Worm (Caenorhabditis elegans) whole organism, midembryonic: ENCODE results near the gene F23F1.6.

Source experiments
- T22C8.4 ChIP-seq: fragments of 200-800 bp; sonication (Bioruptor generic); IDR thresholded peaks from 2 replicates; pipeline ENCODE4 v1.3.6; 2022; ENCODE audit warnings: missing genetic modification characterization, missing compliant biosample characterization
- cog-1 ChIP-seq: sonication (generic microtip); optimal IDR thresholded peaks from 2 replicates; lab custom pipeline; 2016; ENCODE audit warnings: missing genetic modification characterization, missing compliant biosample characterization
- flt-1 ChIP-seq: fragments of 200-800 bp; sonication (Bioruptor generic); IDR thresholded peaks from 2 replicates; pipeline ENCODE4 v1.3.6; 2022; ENCODE audit warnings: missing genetic modification characterization, missing compliant biosample characterization
- klf-2 ChIP-seq: fragments of 200-800 bp; sonication (Bioruptor generic); conservative IDR thresholded peaks from 2 replicates; pipeline ENCODE4 v1.3.6; 2022; ENCODE audit warnings: missing genetic modification reagents, missing genetic modification characterization, missing compliant biosample characterization
- med-1 ChIP-seq: sonication (generic microtip); optimal IDR thresholded peaks from 2 replicates; lab custom pipeline; 2017; ENCODE audit warnings: missing genetic modification characterization, mild to moderate bottlenecking, missing compliant biosample characterization, antibody characterized with exemption, missing genetic modification reagents; ENCODE audit not compliant: insufficient read depth
- ref-1 ChIP-seq: fragments of 200-800 bp; sonication (Bioruptor generic); conservative IDR thresholded peaks from 2 replicates; pipeline ENCODE4 v1.3.6; 2022; ENCODE audit warnings: missing genetic modification reagents, missing genetic modification characterization, missing compliant biosample characterization
- tab-1 ChIP-seq: fragments of 200-800 bp; sonication (Bioruptor generic); IDR thresholded peaks from 2 replicates; pipeline ENCODE4 v1.3.6; 2022; ENCODE audit warnings: missing genetic modification characterization, missing compliant biosample characterization
- ztf-23 ChIP-seq: fragments of 200-800 bp; sonication (Bioruptor generic); IDR thresholded peaks from 2 replicates; pipeline ENCODE4 v1.3.6; 2022; ENCODE audit warnings: missing genetic modification reagents, missing genetic modification characterization, missing compliant biosample characterization
- ztf-29 ChIP-seq: fragments of 200-800 bp; sonication (Bioruptor generic); IDR thresholded peaks from 2 replicates; pipeline ENCODE4 v1.3.6; 2022; ENCODE audit warnings: missing genetic modification reagents, missing genetic modification characterization, missing compliant biosample characterization

F23F1.6 gene

ce11 chrII:28283-28682, 8.8 kb downstream of the F23F1.6 start, which contains the start of gene F23F1.4:
F23F1.4 (minus strand) TSS chrII:28423.
- no peak for TF ChIP-seq ref-1
- no peak for TF ChIP-seq tab-1
- TF ChIP-seq T22C8.4 (GFP tag; lab: Robert Waterston, UW) = no peak
- no peak for TF ChIP-seq klf-2 (GFP tag; lab: Robert Waterston, UW)
- no peak for TF ChIP-seq cog-1
- no peak for TF ChIP-seq ztf-23 (GFP tag; lab: Robert Waterston, UW)
- no peak for TF ChIP-seq flt-1 (GFP tag; lab: Robert Waterston, UW)
- no peak for TF ChIP-seq med-1 (GFP tag; lab: Kevin White, UChicago)
- no peak for TF ChIP-seq ztf-29

ce11 chrII:24559-24998, 12.5 kb downstream of the F23F1.6 start, which contains the start of gene enee-1:
enee-1 (plus strand) TSS chrII:24666.
- TF ChIP-seq med-1 (GFP tag; lab: Kevin White, UChicago) (no peak), flt-1 (GFP tag; lab: Robert Waterston, UW) (no peak), cog-1 (peak; percentile 26), ztf-23 (GFP tag; lab: Robert Waterston, UW) (0 out of 2 replicates have a peak, but pooled peaks have one; percentile 56), ztf-29 (no peak), T22C8.4 (GFP tag; lab: Robert Waterston, UW) (no peak)

ce11 chrII:23739-24138, 13.4 kb downstream of the F23F1.6 start:
- TF ChIP-seq med-1 (GFP tag; lab: Kevin White, UChicago) (no peak), klf-2 (GFP tag; lab: Robert Waterston, UW) (no peak), ztf-23 (GFP tag; lab: Robert Waterston, UW) (no peak), ref-1 (no peak), tab-1 (no peak), flt-1 (GFP tag; lab: Robert Waterston, UW) (no peak), T22C8.4 (GFP tag; lab: Robert Waterston, UW) (no peak), cog-1 (no peak), ztf-29 (no peak)

ce11 chrII:23025-23424, 14.1 kb downstream of the F23F1.6 start, which contains the start of gene sqt-2:
sqt-2 (plus strand) TSS chrII:23325.
- TF ChIP-seq tab-1 = no peak

- TF ChIP-seq tab-1 = no peak
- no peak for TF ChIP-seq cog-1
- no peak for TF ChIP-seq klf-2 (GFP tag; lab: Robert Waterston, UW)
- TF ChIP-seq T22C8.4 (GFP tag; lab: Robert Waterston, UW) = no peak
- TF ChIP-seq ztf-23 (GFP tag; lab: Robert Waterston, UW) = no peak
- TF ChIP-seq ref-1 = no peak
- no peak for TF ChIP-seq med-1 (GFP tag; lab: Kevin White, UChicago)
- TF ChIP-seq flt-1 (GFP tag; lab: Robert Waterston, UW) = no peak
- TF ChIP-seq ztf-29 = no peak
Measured at ce11 chrII:21953-22352, 15.2 kb downstream of the F23F1.6 start.

ce11 chrII:19238-19637, 17.9 kb downstream of the F23F1.6 start, which contains the start of gene gmeb-1:
gmeb-1 (plus strand) TSS chrII:19538.
- no peak for TF ChIP-seq klf-2 (GFP tag; lab: Robert Waterston, UW)
- no peak for TF ChIP-seq flt-1 (GFP tag; lab: Robert Waterston, UW)
- no peak for TF ChIP-seq tab-1
- no peak for TF ChIP-seq ref-1

- TF ChIP-seq T22C8.4 (GFP tag; lab: Robert Waterston, UW) = peak; percentile 32; the same call in 1 of the 2 replicates
- peak; percentile 57 for TF ChIP-seq cog-1
- TF ChIP-seq ztf-23 (GFP tag; lab: Robert Waterston, UW) = peak; percentile 53; the same call in 1 of the 2 replicates
- no peak for TF ChIP-seq flt-1 (GFP tag; lab: Robert Waterston, UW)
Measured at ce11 chrII:18787-19186, 18.3 kb downstream of the F23F1.6 start.

- TF ChIP-seq ztf-29 (no peak), tab-1 (no peak), klf-2 (GFP tag; lab: Robert Waterston, UW) (no peak), T22C8.4 (GFP tag; lab: Robert Waterston, UW) (no peak), ztf-23 (GFP tag; lab: Robert Waterston, UW) (no peak), ref-1 (no peak), flt-1 (GFP tag; lab: Robert Waterston, UW) (no peak), med-1 (GFP tag; lab: Kevin White, UChicago) (no peak), cog-1 (no peak)
Measured at ce11 chrII:12685-13084, 24.4 kb downstream of the F23F1.6 start, which contains the start of gene best-3. best-3 (plus strand) TSS chrII:12985.

ce11 chrII:11783-12182, 25.3 kb downstream of the F23F1.6 start, which contains the start of gene best-4:
best-4 (minus strand) TSS chrII:11883.
- TF ChIP-seq klf-2 (GFP tag; lab: Robert Waterston, UW) (no peak), flt-1 (GFP tag; lab: Robert Waterston, UW) (no peak), ztf-29 (no peak), ztf-23 (GFP tag; lab: Robert Waterston, UW) (no peak), T22C8.4 (GFP tag; lab: Robert Waterston, UW) (no peak), ref-1 (no peak), tab-1 (no peak), med-1 (GFP tag; lab: Kevin White, UChicago) (no peak), cog-1 (no peak)

ce11 chrII:8212-8611, 28.9 kb downstream of the F23F1.6 start:
- TF ChIP-seq ref-1 = no peak
- TF ChIP-seq klf-2 (GFP tag; lab: Robert Waterston, UW) = no peak
- TF ChIP-seq ztf-23 (GFP tag; lab: Robert Waterston, UW) = no peak
- no peak for TF ChIP-seq med-1 (GFP tag; lab: Kevin White, UChicago)
- no peak for TF ChIP-seq T22C8.4 (GFP tag; lab: Robert Waterston, UW)
- TF ChIP-seq tab-1 = no peak
- no peak for TF ChIP-seq cog-1
- no peak for TF ChIP-seq flt-1 (GFP tag; lab: Robert Waterston, UW)
- no peak for TF ChIP-seq ztf-29
